Worm (Caenorhabditis elegans): ENCODE data around the gene mlc-5.

ce11 chrIII:13651414-13651813, 28.3 kb downstream of the mlc-5 start:
- TF ChIP-seq nhr-28 (tag; optimal IDR thresholded peaks at IDR 0.05) (no peak), unc-39 (tag; optimal IDR thresholded peaks at IDR 0.05) (no peak), elt-3 (tag; optimal IDR thresholded peaks at IDR 0.05) (no peak)

Data from whole organism, mixed stage, embryonic.